Fruit fly (Drosophila melanogaster): ENCODE data around the gene nesd.

DNA sequence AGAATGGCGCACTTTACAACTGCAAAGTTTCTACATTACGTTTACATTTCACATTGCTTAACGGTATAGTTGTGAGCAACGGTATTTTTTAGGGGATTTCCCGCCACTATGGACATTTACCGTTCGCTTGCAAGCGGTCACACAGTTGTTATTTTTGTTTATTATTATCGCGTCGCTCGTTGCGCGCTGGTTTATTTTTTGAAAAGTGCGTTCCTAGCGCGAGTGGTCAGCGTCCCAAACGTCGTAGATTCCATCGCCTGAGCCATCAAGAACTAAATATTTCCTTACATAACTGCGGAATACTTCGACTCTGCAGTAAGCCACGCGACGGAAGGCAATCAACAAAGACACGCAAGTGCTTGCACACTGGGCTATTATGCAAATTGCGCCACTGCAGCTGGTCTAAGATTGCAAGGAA is 27.5 kb upstream of the nesd start, which contains the start of gene bwa:
- TF ChIP-seq Dll (optimal IDR thresholded peaks at IDR 0.05) (no peak), psq (optimal IDR thresholded peaks at IDR 0.05) (no peak), pan (optimal IDR thresholded peaks at IDR 0.05) (no peak), usp (GFP tag; optimal IDR thresholded peaks at IDR 0.05) (no peak), CG8478 (optimal IDR thresholded peaks at IDR 0.05) (no peak)

Measured in whole organism.